Worm (Caenorhabditis elegans): ENCODE measurements around the gene sbp-1.

- TF ChIP-seq ama-1 (optimal IDR thresholded peaks at IDR 0.05) (no peak), hpl-2 (GFP tag; optimal IDR thresholded peaks at IDR 0.05) (no peak), nhr-77 (tag; optimal IDR thresholded peaks at IDR 0.05) (no peak), unc-130 (tag; optimal IDR thresholded peaks at IDR 0.05) (no peak), Y116A8C.19 (tag; optimal IDR thresholded peaks at IDR 0.05; ENCODE audit: borderline replicate concordance) (no peak), nhr-237 (tag; optimal IDR thresholded peaks at IDR 0.05) (no peak), efl-3 (GFP tag; optimal IDR thresholded peaks at IDR 0.05) (no peak), dpl-1 (GFP tag; optimal IDR thresholded peaks at IDR 0.05) (no peak)
These were observed 14.7 kb downstream of the sbp-1 start for ce11 chrIII:11427548-11428152.
